Worm (Caenorhabditis elegans) whole organism, L4 larva: ENCODE results near the gene W10G11.19.

Source experiments
- D1046.2 ChIP-seq: fragments of 200-800 bp; sonication (Bioruptor generic); IDR thresholded peaks from 2 replicates; pipeline ENCODE4 v1.3.6; 2022; ENCODE audit warnings: missing genetic modification characterization, missing compliant biosample characterization
- F10B5.3 ChIP-seq: sonication (generic microtip); optimal IDR thresholded peaks from 2 replicates; lab custom pipeline; 2016; ENCODE audit warnings: mild to moderate bottlenecking, missing genetic modification characterization, missing compliant biosample characterization
- F37D6.2 ChIP-seq: sonication (generic microtip); optimal IDR thresholded peaks from 2 replicates; lab custom pipeline; 2016; ENCODE audit warnings: mild to moderate bottlenecking, missing genetic modification characterization, missing compliant biosample characterization
- T26A8.4 ChIP-seq: fragments of 200-800 bp; sonication (Bioruptor generic); IDR thresholded peaks from 2 replicates; pipeline ENCODE4 v1.3.6; 2022; ENCODE audit warnings: missing genetic modification characterization, missing compliant biosample characterization
- Y105C5A.15 ChIP-seq: fragments of 200-800 bp; sonication (Bioruptor generic); IDR thresholded peaks from 2 replicates; pipeline ENCODE4 v1.3.6; 2022; ENCODE audit warnings: missing genetic modification characterization, missing compliant biosample characterization
- Y75B8A.6 ChIP-seq: fragments of 200-800 bp; sonication (Bioruptor generic); IDR thresholded peaks from 2 replicates; pipeline ENCODE4 v1.3.6; 2022; ENCODE audit warnings: missing genetic modification reagents, missing genetic modification characterization, missing compliant biosample characterization
- ZK337.2 ChIP-seq: fragments of 200-800 bp; sonication (Bioruptor generic); IDR thresholded peaks from 2 replicates; pipeline ENCODE4 v1.3.6; 2022; ENCODE audit warnings: missing genetic modification reagents, missing genetic modification characterization, missing compliant biosample characterization
- ZK546.5 ChIP-seq, 2 experiments: sonication (generic microtip); optimal IDR thresholded peaks; 2 replicates each; lab custom pipeline; 2017; ENCODE audit warnings: missing biosample characterization in 2 of 2, missing genetic modification characterization in 2 of 2
- aha-1 ChIP-seq: fragments of 150-350 bp; peaks from one replicate; lab custom pipeline; 2014; ENCODE audit warnings: missing biosample characterization, missing genetic modification characterization
- aly-2 ChIP-seq: sonication (generic microtip); optimal IDR thresholded peaks from 2 replicates; lab custom pipeline; 2018; ENCODE audit warnings: missing biosample characterization, missing genetic modification characterization
- ceh-20 ChIP-seq: fragments of 200-800 bp; sonication (Bioruptor generic); IDR thresholded peaks from 2 replicates; pipeline ENCODE4 v1.3.6; 2022; ENCODE audit warnings: missing genetic modification reagents, missing genetic modification characterization, missing compliant biosample characterization
- daf-12 ChIP-seq: fragments of 150-350 bp; optimal IDR thresholded peaks from 2 replicates; lab custom pipeline; 2014; ENCODE audit warnings: missing biosample characterization, missing genetic modification reagents, missing genetic modification characterization
- daf-16 ChIP-seq, 3 experiments: sonication (generic microtip); optimal IDR thresholded peaks; 2 replicates each; lab custom pipeline; 2016 to 2017; ENCODE audit warnings: missing genetic modification characterization in 3 of 3, missing genetic modification reagents in 3 of 3, mild to moderate bottlenecking in 2 of 3, missing compliant biosample characterization in 2 of 3, missing biosample characterization in 1 of 3, moderate library complexity in 1 of 3
- daf-19 ChIP-seq: fragments of 200-800 bp; sonication (Bioruptor generic); conservative IDR thresholded peaks from 2 replicates; pipeline ENCODE4 v1.3.6; 2022; ENCODE audit warnings: missing genetic modification characterization, missing compliant biosample characterization
- dmd-6 ChIP-seq: fragments of 200-800 bp; sonication (Bioruptor generic); IDR thresholded peaks from 2 replicates; pipeline ENCODE4 v1.3.6; 2022; ENCODE audit warnings: missing genetic modification reagents, missing genetic modification characterization, missing compliant biosample characterization
- duxl-1 ChIP-seq: sonication (generic microtip); optimal IDR thresholded peaks from 2 replicates; lab custom pipeline; 2016; ENCODE audit warnings: mild to moderate bottlenecking, missing genetic modification characterization, moderate library complexity, missing compliant biosample characterization; ENCODE audit not compliant: poor library complexity
- egl-43 ChIP-seq: fragments of 200-800 bp; sonication (Bioruptor generic); IDR thresholded peaks from 2 replicates; pipeline ENCODE4 v1.3.6; 2022; ENCODE audit warnings: missing genetic modification reagents, missing genetic modification characterization, missing compliant biosample characterization
- hlh-11 ChIP-seq: fragments of 200-800 bp; sonication (Bioruptor generic); optimal IDR thresholded peaks from 2 replicates; lab custom pipeline; 2018; ENCODE audit warnings: mild to moderate bottlenecking, missing genetic modification characterization, missing compliant biosample characterization
- lim-7 ChIP-seq: fragments of 200-800 bp; sonication (Bioruptor generic); IDR thresholded peaks from 2 replicates; pipeline ENCODE4 v1.3.6; 2022; ENCODE audit warnings: missing genetic modification characterization, missing compliant biosample characterization
- lin-15B ChIP-seq: fragments of 150-350 bp; sonication (generic microtip); optimal IDR thresholded peaks from 3 replicates; lab custom pipeline; 2014; ENCODE audit warnings: missing biosample characterization, missing genetic modification characterization
- lin-29 ChIP-seq: fragments of 200-800 bp; sonication (Bioruptor generic); IDR thresholded peaks from 2 replicates; pipeline ENCODE4 v1.3.6; 2022; ENCODE audit warnings: missing genetic modification reagents, missing genetic modification characterization, missing compliant biosample characterization
- madf-5 ChIP-seq, 2 experiments: fragments of 200-800 bp; sonication (Bioruptor generic); IDR thresholded peaks; 2 replicates each; pipeline ENCODE4 v1.3.6; 2022; ENCODE audit warnings: missing compliant biosample characterization in 2 of 2, missing genetic modification characterization in 2 of 2
- madf-9 ChIP-seq: fragments of 200-800 bp; sonication (Bioruptor generic); conservative IDR thresholded peaks from 2 replicates; pipeline ENCODE4 v1.3.6; 2022; ENCODE audit warnings: missing genetic modification reagents, missing genetic modification characterization, missing compliant biosample characterization
- mdl-1 ChIP-seq, 2 experiments: fragments of 150-350 bp in 1 of 2; sonication (generic microtip) in 1 of 2; optimal IDR thresholded peaks; 2 replicates each; lab custom pipeline; 2014 to 2017; ENCODE audit warnings: missing biosample characterization in 2 of 2, missing genetic modification characterization in 2 of 2
- mep-1 ChIP-seq: fragments of 150-350 bp; sonication (generic microtip); optimal IDR thresholded peaks from 3 replicates; lab custom pipeline; 2014; ENCODE audit warnings: missing biosample characterization, missing genetic modification characterization
- mes-2 ChIP-seq: sonication (generic microtip); optimal IDR thresholded peaks from 2 replicates; lab custom pipeline; 2016; ENCODE audit warnings: missing genotype, mild to moderate bottlenecking, missing genetic modification characterization, missing compliant biosample characterization; ENCODE audit not compliant: poor library complexity, severe bottlenecking
- nhr-11 ChIP-seq: fragments of 150-350 bp; optimal IDR thresholded peaks from 2 replicates; lab custom pipeline; 2014; ENCODE audit warnings: missing biosample characterization, missing genetic modification characterization
- nhr-111 ChIP-seq: fragments of 200-800 bp; sonication (Bioruptor generic); optimal IDR thresholded peaks from 2 replicates; lab custom pipeline; 2018; ENCODE audit warnings: mild to moderate bottlenecking, missing genetic modification characterization, missing compliant biosample characterization
- nhr-28 ChIP-seq: fragments of 150-350 bp; optimal IDR thresholded peaks from 2 replicates; lab custom pipeline; 2014; ENCODE audit warnings: missing biosample characterization, missing genetic modification characterization
- nhr-42 ChIP-seq: fragments of 200-800 bp; sonication (Bioruptor generic); IDR thresholded peaks from 2 replicates; pipeline ENCODE4 v1.3.6; 2022; ENCODE audit warnings: missing genetic modification characterization, missing compliant biosample characterization
- nhr-48 ChIP-seq: sonication (generic microtip); optimal IDR thresholded peaks from 2 replicates; lab custom pipeline; 2016; ENCODE audit warnings: mild to moderate bottlenecking, missing genetic modification characterization, missing compliant biosample characterization
- nhr-6 ChIP-seq: fragments of 150-350 bp; optimal IDR thresholded peaks from 2 replicates; lab custom pipeline; 2014; ENCODE audit warnings: missing biosample characterization, missing genetic modification characterization
- pha-4 ChIP-seq, 2 experiments: fragments of 150-350 bp in 1 of 2; fragments of 200-800 bp in 1 of 2; sonication (Bioruptor generic) in 1 of 2; IDR thresholded peaks in 1 of 2; optimal IDR thresholded peaks in 1 of 2; 2 replicates each; pipeline versions ENCODE4 v1.3.6 to Lab custom; 2014 to 2022; ENCODE audit warnings: missing genetic modification characterization in 2 of 2, missing genetic modification reagents in 2 of 2, missing biosample characterization in 1 of 2, missing compliant biosample characterization in 1 of 2
- php-3 ChIP-seq: fragments of 200-800 bp; sonication (Bioruptor generic); IDR thresholded peaks from 2 replicates; pipeline ENCODE4 v1.3.6; 2022; ENCODE audit warnings: missing genetic modification reagents, missing genetic modification characterization, missing compliant biosample characterization
- pqm-1 ChIP-seq: sonication (generic microtip); optimal IDR thresholded peaks from 2 replicates; lab custom pipeline; 2017; ENCODE audit warnings: missing biosample characterization, missing genetic modification characterization
- sdz-12 ChIP-seq: fragments of 200-800 bp; sonication (Bioruptor generic); optimal IDR thresholded peaks from 2 replicates; lab custom pipeline; 2018; ENCODE audit warnings: mild to moderate bottlenecking, missing genetic modification characterization, missing compliant biosample characterization
- snpc-1.2 ChIP-seq: fragments of 200-800 bp; sonication (Bioruptor generic); IDR thresholded peaks from 2 replicates; pipeline ENCODE4 v1.3.6; 2022; ENCODE audit warnings: missing genetic modification reagents, missing genetic modification characterization, missing compliant biosample characterization
- snpc-4 ChIP-seq: fragments of 150-350 bp; optimal IDR thresholded peaks from 2 replicates; lab custom pipeline; 2014; ENCODE audit warnings: missing biosample characterization, missing genetic modification characterization
- spr-1 ChIP-seq: sonication (generic microtip); optimal IDR thresholded peaks from 2 replicates; lab custom pipeline; 2016; ENCODE audit warnings: mild to moderate bottlenecking, missing genetic modification characterization, missing compliant biosample characterization
- unc-62 ChIP-seq, 3 experiments: fragments of 150-350 bp in 1 of 3; sonication (generic microtip); optimal IDR thresholded peaks in 2 of 3; peaks in 1 of 3; 1 replicate in 1 of 3; 2 replicates in 2 of 3; lab custom pipeline; 2014 to 2017; ENCODE audit warnings: missing biosample characterization in 3 of 3, missing genetic modification characterization in 3 of 3, missing genetic modification reagents in 3 of 3, missing genotype in 1 of 3
- vab-7 ChIP-seq: fragments of 200-800 bp; sonication (Bioruptor generic); IDR thresholded peaks from 2 replicates; pipeline ENCODE4 v1.3.6; 2022; ENCODE audit warnings: missing genetic modification reagents, missing genetic modification characterization, missing compliant biosample characterization
- zag-1 ChIP-seq: fragments of 150-350 bp; optimal IDR thresholded peaks from 2 replicates; lab custom pipeline; 2014; ENCODE audit warnings: missing biosample characterization, missing genetic modification characterization
- zip-2 ChIP-seq: fragments of 150-350 bp; optimal IDR thresholded peaks from 2 replicates; lab custom pipeline; 2014; ENCODE audit warnings: missing biosample characterization, missing genetic modification characterization
- ztf-7 ChIP-seq: fragments of 150-350 bp; optimal IDR thresholded peaks from 2 replicates; lab custom pipeline; 2014; ENCODE audit warnings: missing biosample characterization, missing genetic modification characterization

The W10G11.19 gene

ce11 chrII:3550352-3550751 is at the start of gene W10G11.19:
W10G11.19 (plus strand) TSS chrII:3550652.
- TF ChIP-seq pqm-1 (peak; percentile 13), hlh-11 (tag; lab: Kevin White, UChicago) (peak; percentile 18), dmd-6 (GFP tag; lab: Robert Waterston, UW) (peak; percentile 21; the same call in 1 of the 2 replicates), unc-62 (GFP tag; optimal IDR thresholded peaks at IDR 0.05 in 1 of 2; lab: Kevin White, UChicago) (peak in 1 of 2 experiments; percentile 7), unc-62 (tag; optimal IDR thresholded peaks at IDR 0.05; lab: Kevin White, UChicago) (no peak), nhr-11 (no peak), daf-16 (GFP tag; optimal IDR thresholded peaks at IDR 0.05; lab: Kevin White, UChicago) (no peak), daf-16 (tag; optimal IDR thresholded peaks at IDR 0.05; lab: Kevin White, UChicago) (peak; percentile 28)
- TF ChIP-seq, all 104 proteins: peak for 5

ce11 chrII:3502011-3502410 is 48.4 kb upstream of the W10G11.19 start:
- TF ChIP-seq unc-62 (GFP tag; optimal IDR thresholded peaks at IDR 0.05 in 1 of 2; lab: Kevin White, UChicago) (peak in 1 of 2 experiments; percentile 67), unc-62 (tag; optimal IDR thresholded peaks at IDR 0.05; lab: Kevin White, UChicago) (no peak), ceh-20 (no peak), egl-43 (peak; percentile 61; the same call in 1 of the 2 replicates), lin-29 (GFP tag; lab: Robert Waterston, UW) (no peak), lin-15B (tag; lab: Kevin White, UChicago) (no peak), daf-19 (GFP tag; lab: Robert Waterston, UW) (no peak), D1046.2 (GFP tag; lab: Robert Waterston, UW) (no peak), nhr-42 (no peak), aha-1 (tag; lab: Kevin White, UChicago) (peak; percentile 94), zag-1 (tag; lab: Kevin White, UChicago) (no peak), pha-4 (GFP tag; IDR thresholded peaks at IDR 0.05; lab: Robert Waterston, UW) (peak; percentile 15; the same call in 1 of the 2 replicates), pha-4 (tag; optimal IDR thresholded peaks at IDR 0.05; lab: Kevin White, UChicago) (no peak), Y105C5A.15 (GFP tag; lab: Robert Waterston, UW) (0 out of 2 replicates have a peak, but pooled peaks have one; percentile 43), snpc-1.2 (GFP tag; lab: Robert Waterston, UW) (no peak), nhr-111 (GFP tag; lab: Kevin White, UChicago) (no peak)

- TF ChIP-seq nhr-48 = no peak
- no peak for TF ChIP-seq snpc-1.2 (GFP tag; lab: Robert Waterston, UW)
- TF ChIP-seq aha-1 (tag; lab: Kevin White, UChicago) = no peak
- no peak for TF ChIP-seq daf-12 (tag; lab: Kevin White, UChicago)
- no peak for TF ChIP-seq T26A8.4 (GFP tag; lab: Robert Waterston, UW)
- no peak for TF ChIP-seq Y75B8A.6 (GFP tag; lab: Robert Waterston, UW)
- no peak for TF ChIP-seq sdz-12
- no peak for TF ChIP-seq F10B5.3 (tag; lab: Kevin White, UChicago)
- TF ChIP-seq mep-1 (tag; lab: Kevin White, UChicago) = peak; percentile 65
- TF ChIP-seq snpc-4 = no peak
- no peak for TF ChIP-seq aly-2 (tag; lab: Kevin White, UChicago)
- no peak for TF ChIP-seq nhr-42
- TF ChIP-seq nhr-111 (GFP tag; lab: Kevin White, UChicago) = no peak
- TF ChIP-seq spr-1 (tag; lab: Kevin White, UChicago) = no peak
- peak; percentile 15 for TF ChIP-seq hlh-11 (tag; lab: Kevin White, UChicago)
- peak; percentile 19 for TF ChIP-seq nhr-28 (tag; lab: Kevin White, UChicago)
- TF ChIP-seq zip-2 (tag; lab: Kevin White, UChicago) = no peak
- peak; percentile 99 for TF ChIP-seq mes-2 (tag; lab: Kevin White, UChicago)
- no peak for TF ChIP-seq madf-5 (GFP tag; IDR thresholded peaks at IDR 0.05; lab: Robert Waterston, UW)
- peak; percentile 43; the same call in 1 of the 2 replicates for TF ChIP-seq madf-9 (GFP tag; lab: Robert Waterston, UW)
- TF ChIP-seq ztf-7 (tag; lab: Kevin White, UChicago) = no peak
- TF ChIP-seq F37D6.2 (tag; lab: Kevin White, UChicago) = peak; percentile 65
- no peak for TF ChIP-seq lim-7 (GFP tag; lab: Robert Waterston, UW)
- peak; percentile 72 for TF ChIP-seq ZK337.2
- TF ChIP-seq ZK546.5 (tag; optimal IDR thresholded peaks at IDR 0.05; lab: Kevin White, UChicago) = no peak
- TF ChIP-seq duxl-1 (tag; lab: Kevin White, UChicago) = peak; percentile 67
- TF ChIP-seq nhr-6 (tag; lab: Kevin White, UChicago) = peak; percentile 45
- no peak for TF ChIP-seq vab-7 (GFP tag; lab: Robert Waterston, UW)
- no peak for TF ChIP-seq mdl-1 (tag; optimal IDR thresholded peaks at IDR 0.05; lab: Kevin White, UChicago)
- 0 out of 2 replicates have a peak, but pooled peaks have one; percentile 30 for TF ChIP-seq php-3 (GFP tag; lab: Robert Waterston, UW)
These were observed 47.7 kb upstream of the W10G11.19 start, which contains the start of the genes col-71 and Y49F6B.2 for ce11 chrII:3502520-3503323. col-71 (minus strand) TSS chrII:3502570. Y49F6B.2 (plus strand) TSS chrII:3502968.
